Fruit fly (Drosophila melanogaster) whole organism, embryonic: ENCODE data around the gene orion.

Experiments
- CG12219 ChIP-seq: fragments of 200-800 bp; sonication (Bioruptor generic); optimal IDR thresholded peaks from 3 replicates; lab custom pipeline; 2018; ENCODE audit warnings: missing biosample characterization, mild to moderate bottlenecking, missing genetic modification characterization
- CG1233 ChIP-seq: fragments of 200-800 bp; sonication (Bioruptor generic); optimal IDR thresholded peaks from 4 replicates; lab custom pipeline; 2018; ENCODE audit warnings: missing biosample characterization, mild to moderate bottlenecking, missing genetic modification characterization
- CG4404 ChIP-seq: fragments of 200-800 bp; sonication (Bioruptor generic); IDR thresholded peaks from 2 replicates; pipeline ENCODE4 v1.3.6; 2022; ENCODE audit warnings: missing biosample characterization, missing genetic modification characterization
- Camta ChIP-seq: fragments of 200-800 bp; sonication (Bioruptor generic); optimal IDR thresholded peaks from 2 replicates; lab custom pipeline; 2016; ENCODE audit warnings: missing biosample characterization, missing genetic modification characterization
- Dip3 ChIP-seq: fragments of 200-800 bp; sonication (Bioruptor generic); optimal IDR thresholded peaks from 3 replicates; lab custom pipeline; 2016; ENCODE audit warnings: missing biosample characterization, missing genetic modification characterization
- Dll ChIP-seq: fragments of 200-800 bp; sonication (Bioruptor generic); IDR thresholded peaks from 4 replicates; pipeline ENCODE4 v1.3.6; 2022; ENCODE audit warnings: missing biosample characterization, missing genetic modification characterization; ENCODE audit not compliant: partially characterized antibody
- NfI ChIP-seq: fragments of 200-800 bp; sonication (Bioruptor generic); optimal IDR thresholded peaks from 3 replicates; lab custom pipeline; 2018; ENCODE audit warnings: missing biosample characterization, mild to moderate bottlenecking, missing genetic modification characterization, moderate library complexity
- br ChIP-seq: fragments of >200 bp; optimal IDR thresholded peaks from 2 replicates; lab custom pipeline; 2017
- da ChIP-seq: fragments of 200-800 bp; sonication (Bioruptor generic); optimal IDR thresholded peaks from 2 replicates; lab custom pipeline; 2016; ENCODE audit warnings: missing biosample characterization, missing genetic modification characterization
- grn ChIP-seq: fragments of 200-800 bp; sonication (Bioruptor generic); optimal IDR thresholded peaks from 3 replicates; lab custom pipeline; 2017; ENCODE audit warnings: missing biosample characterization, missing genetic modification characterization
- tap ChIP-seq: fragments of 200-800 bp; optimal IDR thresholded peaks from 3 replicates; lab custom pipeline; 2019; ENCODE audit warnings: missing biosample characterization, mild to moderate bottlenecking, missing genetic modification characterization, moderate library complexity
- vvl ChIP-seq: fragments of 200-800 bp; sonication (Bioruptor generic); IDR thresholded peaks from 2 replicates; pipeline ENCODE4 v1.3.6; 2022; ENCODE audit warnings: missing biosample characterization, missing genetic modification characterization

DNA sequence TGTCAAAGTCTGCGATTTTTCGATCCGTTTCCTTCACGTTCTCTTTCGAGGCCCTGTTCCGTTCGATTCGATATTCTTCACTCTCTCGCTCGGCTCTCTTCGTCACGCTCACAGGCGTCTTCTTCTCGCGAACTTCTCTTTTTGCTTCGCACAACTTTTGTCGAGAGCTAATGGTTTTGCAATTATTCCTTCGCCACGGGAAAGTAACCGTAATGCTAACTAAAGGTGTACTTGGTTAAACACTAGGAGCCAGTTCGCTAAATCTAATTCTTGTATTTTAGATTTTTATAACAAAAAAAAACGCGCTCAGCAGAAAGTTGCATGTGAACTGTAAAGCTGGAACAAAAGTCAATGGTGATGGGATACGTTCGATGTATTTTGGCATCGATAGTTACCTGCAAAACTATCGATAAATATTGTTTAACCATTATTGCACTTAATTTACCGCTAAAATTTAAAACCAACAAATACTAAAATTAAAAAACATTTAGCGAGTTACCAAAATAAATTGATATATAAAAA, 15.6 kb downstream of the orion start, which contains the start of gene mahe:
- TF ChIP-seq CG4404 (GFP tag; lab: Robert Waterston, UW) = no peak
- TF ChIP-seq NfI (GFP tag; lab: Kevin White, UChicago) = no peak
- no peak for TF ChIP-seq da (GFP tag; lab: Kevin White, UChicago)
- TF ChIP-seq vvl (GFP tag; lab: Robert Waterston, UW) = peak; percentile 6; the same call in 1 of the 2 replicates
- TF ChIP-seq Dll (GFP tag; lab: Robert Waterston, UW) = peak; percentile 87
- TF ChIP-seq CG1233 (GFP tag; lab: Kevin White, UChicago) = peak; percentile 60
- no peak for TF ChIP-seq grn (GFP tag; lab: Kevin White, UChicago)
- TF ChIP-seq CG12219 = no peak
- no peak for TF ChIP-seq Camta
- TF ChIP-seq Dip3 (GFP tag; lab: Kevin White, UChicago) = no peak
- TF ChIP-seq tap = no peak
- no peak for TF ChIP-seq br (lab: Kevin White, UChicago)
